Worm (Caenorhabditis elegans): ENCODE measurements around the gene inx-1.

DNA sequence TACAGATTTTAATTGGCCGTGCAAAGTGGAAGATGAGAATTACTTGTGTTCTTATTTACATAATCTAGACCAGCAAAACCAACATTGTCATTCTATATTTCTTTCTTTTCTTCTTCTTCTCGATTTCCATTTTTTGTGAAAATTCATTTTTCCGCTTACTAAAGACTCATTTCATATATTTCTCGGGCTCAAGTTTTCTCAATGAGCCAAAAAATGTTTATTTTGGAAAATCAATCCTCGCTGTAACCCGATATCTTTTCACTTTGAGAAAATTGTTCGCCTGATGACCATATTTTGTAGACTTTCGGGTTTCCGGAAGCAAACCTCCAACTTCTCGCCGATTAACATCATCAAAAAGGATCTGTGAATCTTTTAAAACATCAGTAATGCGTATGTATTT, 42.2 kb downstream of the inx-1 start, which contains the start of gene nhx-4:
- TF ChIP-seq lin-39 (tag; optimal IDR thresholded peaks at IDR 0.05) (no peak), nhr-11 (tag; optimal IDR thresholded peaks at IDR 0.05) (no peak), ceh-82 (tag; optimal IDR thresholded peaks at IDR 0.05) (no peak), lin-13 (GFP tag; optimal IDR thresholded peaks at IDR 0.05) (no peak), aly-2 (tag; optimal IDR thresholded peaks at IDR 0.05) (no peak), nhr-237 (tag; optimal IDR thresholded peaks at IDR 0.05) (no peak), ztf-4 (tag; optimal IDR thresholded peaks at IDR 0.05) (no peak), blmp-1 (tag; optimal IDR thresholded peaks at IDR 0.05; ENCODE audit: insufficient read depth) (no peak), nhr-12 (tag; optimal IDR thresholded peaks at IDR 0.05) (no peak), nhr-21 (tag; optimal IDR thresholded peaks at IDR 0.05) (no peak), zag-1 (tag; optimal IDR thresholded peaks at IDR 0.05) (no peak), snpc-4 (tag; optimal IDR thresholded peaks at IDR 0.05) (no peak), nhr-10 (tag; optimal IDR thresholded peaks at IDR 0.05) (no peak), fos-1 (tag; optimal IDR thresholded peaks at IDR 0.05) (no peak)
